Worm (Caenorhabditis elegans) whole organism, young adult: ENCODE measurements around the gene W09C2.9.

Experiments used
- dox-1 ChIP-seq: fragments of 200-800 bp; sonication (Bioruptor generic); IDR thresholded peaks from 2 replicates; pipeline ENCODE4 v1.3.6; 2022; ENCODE audit warnings: missing genetic modification reagents, missing genetic modification characterization, missing compliant biosample characterization

Gene W09C2.9

ce11 chrIV:9580021-9580420, 43.1 kb downstream of the W09C2.9 start, which contains the start of gene npr-2:
npr-2 (minus strand) TSS chrIV:9580121.
- TF ChIP-seq dox-1 (GFP tag; lab: Robert Waterston, UW) = no peak
